Worm (Caenorhabditis elegans): ENCODE data around the gene D1054.10.

Gene D1054.10

ce11 chrV:10804374-10804773 is 11.7 kb upstream of the D1054.10 start, which contains the start of gene secs-1:
secs-1 (minus strand) TSS chrV:10804474.
- TF ChIP-seq nhr-232 (tag; optimal IDR thresholded peaks at IDR 0.05) (no peak), dve-1 (tag; optimal IDR thresholded peaks at IDR 0.05) (no peak), zip-5 (tag; optimal IDR thresholded peaks at IDR 0.05) (no peak), elt-4 (tag; optimal IDR thresholded peaks at IDR 0.05) (no peak), pax-1 (tag; optimal IDR thresholded peaks at IDR 0.05) (no peak), ceh-18 (tag; optimal IDR thresholded peaks at IDR 0.05) (no peak), hlh-13 (GFP tag; optimal IDR thresholded peaks at IDR 0.05) (no peak), tbx-2 (tag; optimal IDR thresholded peaks at IDR 0.05) (no peak), nhr-11 (tag; optimal IDR thresholded peaks at IDR 0.05) (no peak), gmeb-2 (tag; optimal IDR thresholded peaks at IDR 0.05) (no peak)

ce11 chrV:10802060-10802459 is 9.4 kb upstream of the D1054.10 start:
- TF ChIP-seq elt-2 (tag; optimal IDR thresholded peaks at IDR 0.05) = peak; percentile 46
- no peak for TF ChIP-seq lim-6 (tag; optimal IDR thresholded peaks at IDR 0.05)

- no peak for TF ChIP-seq gmeb-2 (tag; optimal IDR thresholded peaks at IDR 0.05)
- TF ChIP-seq lim-6 (tag; optimal IDR thresholded peaks at IDR 0.05) = no peak
- TF ChIP-seq ceh-18 (tag; optimal IDR thresholded peaks at IDR 0.05) = no peak
- TF ChIP-seq Y22D7AL.16 (tag; optimal IDR thresholded peaks at IDR 0.05) = no peak
- TF ChIP-seq rnt-1 (tag; optimal IDR thresholded peaks at IDR 0.05) = no peak
- TF ChIP-seq hlh-30 (tag; optimal IDR thresholded peaks at IDR 0.05; ENCODE audit: insufficient read depth) = no peak
- no peak for TF ChIP-seq sox-4 (tag; optimal IDR thresholded peaks at IDR 0.05)
- no peak for TF ChIP-seq K02D7.2 (tag; optimal IDR thresholded peaks at IDR 0.05)
- no peak for TF ChIP-seq C38D4.7 (GFP tag; optimal IDR thresholded peaks at IDR 0.05)
- no peak for TF ChIP-seq pros-1 (tag; optimal IDR thresholded peaks at IDR 0.05)
- no peak for TF ChIP-seq hlh-15 (tag; optimal IDR thresholded peaks at IDR 0.05)
- TF ChIP-seq lin-11 (tag; optimal IDR thresholded peaks at IDR 0.05) = no peak
- no peak for TF ChIP-seq ceh-34 (tag; optimal IDR thresholded peaks at IDR 0.05)
Measured at ce11 chrV:10801154-10801553, 8.5 kb upstream of the D1054.10 start, which contains the start of gene D1054.18. D1054.18 (minus strand) TSS chrV:10801198.

ce11 chrV:10798090-10798489 is 5.4 kb upstream of the D1054.10 start, which contains the start of gene srh-184:
srh-184 (minus strand) TSS chrV:10798190.
- TF ChIP-seq ceh-34 (tag; optimal IDR thresholded peaks at IDR 0.05) (no peak), hlh-15 (tag; optimal IDR thresholded peaks at IDR 0.05) (no peak), ceh-18 (tag; optimal IDR thresholded peaks at IDR 0.05) (no peak), dve-1 (tag; optimal IDR thresholded peaks at IDR 0.05) (no peak), pat-9 (tag; optimal IDR thresholded peaks at IDR 0.05) (no peak), Y22D7AL.16 (tag; optimal IDR thresholded peaks at IDR 0.05) (no peak), fkh-10 (GFP tag; optimal IDR thresholded peaks at IDR 0.05) (no peak), gmeb-2 (tag; optimal IDR thresholded peaks at IDR 0.05) (no peak), hlh-6 (tag; optimal IDR thresholded peaks at IDR 0.05) (no peak), ref-2 (tag; optimal IDR thresholded peaks at IDR 0.05) (no peak), pag-3 (tag; optimal IDR thresholded peaks at IDR 0.05; ENCODE audit: borderline replicate concordance) (no peak), che-1 (tag; optimal IDR thresholded peaks at IDR 0.05) (no peak), rnt-1 (tag; optimal IDR thresholded peaks at IDR 0.05) (no peak)

ce11 chrV:10795494-10795893 is 2.8 kb upstream of the D1054.10 start, which contains the start of gene D1054.19:
D1054.19 (plus strand) TSS chrV:10795794.
- TF ChIP-seq zip-5 (tag; optimal IDR thresholded peaks at IDR 0.05) = no peak
- TF ChIP-seq npax-4 (tag; optimal IDR thresholded peaks at IDR 0.05) = no peak
- no peak for TF ChIP-seq pat-9 (tag; optimal IDR thresholded peaks at IDR 0.05)
- no peak for TF ChIP-seq ceh-18 (tag; optimal IDR thresholded peaks at IDR 0.05)
- TF ChIP-seq C08G9.2 (tag; optimal IDR thresholded peaks at IDR 0.05) = no peak
- TF ChIP-seq fax-1 (tag; optimal IDR thresholded peaks at IDR 0.05) = no peak
- TF ChIP-seq tbx-7 (tag; optimal IDR thresholded peaks at IDR 0.05) = no peak
- TF ChIP-seq pqm-1 (tag; optimal IDR thresholded peaks at IDR 0.05) = no peak
- no peak for TF ChIP-seq ceh-22 (tag; optimal IDR thresholded peaks at IDR 0.05)
- no peak for TF ChIP-seq unc-55 (GFP tag; optimal IDR thresholded peaks at IDR 0.05)
- no peak for TF ChIP-seq mec-3 (tag; optimal IDR thresholded peaks at IDR 0.05; ENCODE audit: borderline replicate concordance)
